Fruit fly (Drosophila melanogaster) ovary, adult (tissue): ENCODE results near the gene wdb.

Source experiments
- CG17801 ChIP-seq: fragments of 200-800 bp; optimal IDR thresholded peaks from 2 replicates; lab custom pipeline; 2019; ENCODE audit warnings: missing biosample characterization, mild to moderate bottlenecking, missing genetic modification characterization, moderate library complexity; ENCODE audit not compliant: partially characterized antibody

The wdb gene

dm6 chr3R:27581890-27582487 lies at the start of gene wdb:
wdb (minus strand) TSS chr3R:27582241.
- TF ChIP-seq CG17801, result no peak

- TF ChIP-seq CG17801, result no peak
Observed at dm6 chr3R:27625911-27626310, 43.9 kb upstream of the wdb start, which contains the start of gene CG5612. CG5612 (minus strand) TSS chr3R:27626011.

DNA sequence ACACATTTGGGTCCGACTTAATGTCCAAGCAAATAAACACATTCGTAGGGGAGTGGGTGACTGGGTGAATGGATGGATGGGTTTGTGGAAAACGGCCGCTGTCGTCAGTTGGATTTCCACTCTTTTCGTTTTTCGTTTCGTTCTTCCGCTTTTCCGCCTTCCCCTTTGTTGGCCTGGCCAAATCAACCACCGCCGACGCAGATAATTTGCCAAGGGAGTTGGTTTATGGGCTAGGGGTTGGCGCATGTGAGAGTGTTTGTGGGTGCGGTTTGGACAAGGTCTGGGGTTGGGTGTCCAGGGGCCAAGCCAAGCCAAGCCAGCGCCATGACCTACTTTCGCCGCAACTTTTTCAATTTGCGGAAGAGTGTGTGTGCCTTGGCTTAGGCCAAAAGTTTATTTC lies 41.0 kb upstream of the wdb start:
- TF ChIP-seq CG17801, result no peak

- no peak for TF ChIP-seq CG17801
Observed at dm6 chr3R:27621861-27622260, 39.8 kb upstream of the wdb start.

- no peak for TF ChIP-seq CG17801
Observed at dm6 chr3R:27616493-27616892, 34.5 kb upstream of the wdb start.

dm6 chr3R:27613814-27614213 lies 31.8 kb upstream of the wdb start:
- no peak for TF ChIP-seq CG17801

DNA sequence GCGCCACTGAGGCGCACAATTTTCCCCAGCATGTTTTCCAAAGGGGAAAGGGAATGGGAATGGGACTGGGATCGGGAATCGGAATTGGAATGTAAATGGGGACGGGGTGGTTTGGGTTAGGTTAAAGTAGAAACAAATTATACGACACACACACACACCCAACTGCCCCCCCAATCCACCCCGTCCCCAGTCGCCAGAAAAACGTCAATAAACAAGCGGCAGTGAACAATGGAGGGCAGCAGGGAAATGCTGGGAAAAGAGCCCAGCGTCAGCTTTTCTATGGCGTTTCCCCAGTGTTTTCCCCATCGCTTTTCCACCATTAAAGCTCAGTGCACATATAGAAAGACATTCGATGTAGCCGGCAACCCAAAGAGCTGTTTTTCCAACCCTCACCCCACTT lies 28.6 kb upstream of the wdb start:
- no peak for TF ChIP-seq CG17801

DNA sequence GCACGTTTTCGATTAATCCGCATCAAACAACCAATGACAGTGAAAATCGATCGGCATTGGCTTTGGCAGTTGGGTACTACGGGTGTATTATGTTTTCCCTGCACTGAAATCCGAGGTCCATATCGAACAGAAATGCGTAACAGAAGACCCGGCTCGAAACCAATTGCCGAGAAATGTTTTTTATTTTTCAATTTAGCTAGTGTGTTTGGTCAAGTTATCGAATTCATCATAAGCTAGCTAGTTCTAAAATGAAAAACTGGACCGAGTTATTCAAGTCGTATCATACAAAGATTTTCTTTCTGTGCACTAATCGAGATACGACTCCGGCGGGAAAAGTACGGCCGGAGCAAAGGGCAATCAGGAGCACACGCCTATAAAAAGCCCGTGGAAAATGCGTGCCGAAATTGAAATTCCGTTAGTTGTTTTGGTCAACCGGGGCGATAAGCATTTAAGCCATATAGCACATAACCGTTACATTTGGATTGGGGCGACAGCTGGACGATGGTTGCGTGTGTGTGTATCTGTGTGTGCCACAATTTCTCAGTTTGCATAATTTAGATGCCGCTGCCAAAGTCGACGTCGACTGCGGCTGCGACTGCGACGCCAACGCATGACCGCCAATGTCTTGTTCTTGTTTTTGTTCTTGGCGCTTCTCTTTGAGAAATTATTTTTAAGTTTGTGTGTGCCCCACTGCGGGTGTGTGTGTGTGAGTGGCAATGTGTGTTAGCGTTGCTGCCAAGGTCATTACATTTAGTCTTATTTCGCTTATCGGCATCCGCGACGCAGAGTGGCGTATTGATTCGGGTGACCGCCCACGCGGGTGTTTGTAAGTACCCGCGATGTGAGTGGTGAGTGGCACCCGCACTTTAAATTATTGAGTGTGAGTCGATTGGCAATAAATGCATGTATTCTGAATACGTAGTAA lies 27.3 kb upstream of the wdb start:
- no peak for TF ChIP-seq CG17801

dm6 chr3R:27608536-27608935 lies 26.5 kb upstream of the wdb start:
- TF ChIP-seq CG17801, result no peak

DNA sequence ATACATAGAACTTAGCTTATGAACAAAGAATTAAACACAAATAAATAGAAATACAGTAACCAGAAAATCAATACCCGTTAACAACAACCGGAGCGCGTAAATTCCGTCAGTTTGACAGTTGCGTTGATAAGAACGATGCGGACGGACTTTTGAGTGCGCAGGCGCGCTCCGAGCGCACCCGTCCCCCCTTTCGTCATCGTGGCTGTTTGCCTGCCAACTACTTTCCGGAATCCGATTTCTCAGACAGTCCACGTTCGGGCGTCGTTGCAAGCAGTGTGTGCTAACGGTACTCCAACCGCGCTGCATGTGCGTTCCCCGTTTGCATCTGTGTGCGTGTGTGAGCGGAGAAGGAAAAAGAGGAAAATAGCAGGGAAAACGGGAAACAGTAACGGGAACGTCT lies 26.0 kb upstream of the wdb start:
- TF ChIP-seq CG17801, result no peak

dm6 chr3R:27607218-27607929 lies 25.3 kb upstream of the wdb start, which contains the start of the genes dsd and Tusp:
dsd (minus strand) TSS chr3R:27607396.
Tusp (plus strand) TSS chr3R:27607879.
- peak; percentile 11 for TF ChIP-seq CG17801

dm6 chr3R:27605534-27606250 lies 23.7 kb upstream of the wdb start:
- peak; percentile 5 for TF ChIP-seq CG17801

DNA sequence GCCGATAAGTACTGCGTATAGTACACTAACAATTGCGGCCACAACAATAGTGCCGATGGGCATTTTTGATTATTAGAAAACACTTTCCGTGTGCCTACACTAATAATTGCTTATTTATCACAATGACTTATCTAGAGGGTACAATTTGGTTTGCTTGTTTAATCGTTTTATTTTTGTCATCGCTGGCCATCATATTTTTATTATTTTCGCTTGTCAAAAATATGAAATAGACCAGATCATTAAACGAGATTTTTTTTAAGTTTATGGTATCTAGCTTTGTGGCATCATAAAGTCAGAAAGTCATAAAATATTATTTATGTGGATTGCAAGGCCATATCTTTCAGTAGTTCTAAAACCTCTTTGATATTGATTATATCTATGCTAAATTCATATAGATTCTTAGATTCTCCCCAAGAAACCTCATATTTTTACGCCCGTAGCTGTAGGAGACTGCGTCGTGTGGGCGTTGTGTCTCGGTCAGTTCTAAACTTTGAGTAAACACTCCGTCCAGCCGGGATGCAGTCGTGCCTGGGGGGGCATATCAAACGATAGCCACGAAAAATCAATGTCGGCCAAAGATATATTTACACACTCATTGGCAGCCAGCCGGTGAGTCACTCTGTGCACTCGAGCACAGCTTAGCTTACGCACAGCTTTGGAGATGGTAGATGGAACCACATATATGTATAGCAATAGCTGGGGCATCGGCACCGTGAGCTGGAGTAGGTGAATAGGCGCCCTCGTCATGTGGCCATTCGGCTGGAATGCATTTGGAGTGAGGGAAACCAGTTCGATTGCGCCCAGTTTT lies 22.8 kb upstream of the wdb start:
- TF ChIP-seq CG17801, result no peak

- TF ChIP-seq CG17801, result no peak
Observed at dm6 chr3R:27603671-27604070, 21.6 kb upstream of the wdb start.

- no peak for TF ChIP-seq CG17801
Observed at dm6 chr3R:27597258-27597657, 15.2 kb upstream of the wdb start.

- no peak for TF ChIP-seq CG17801
Observed at dm6 chr3R:27595979-27596378, 13.9 kb upstream of the wdb start, which contains the start of gene CG5639. CG5639 (minus strand) TSS chr3R:27596130.
